Worm (Caenorhabditis elegans): ENCODE data around the gene lys-3.

Gene lys-3

ce11 chrV:10244018-10244720, 39.2 kb downstream of the lys-3 start:
- no peak for TF ChIP-seq mxl-2 (GFP tag; conservative IDR thresholded peaks at IDR 0.05)
- TF ChIP-seq pqm-1 (tag; optimal IDR thresholded peaks at IDR 0.05): peak; percentile 50
- TF ChIP-seq cey-2 (tag; optimal IDR thresholded peaks at IDR 0.05; ENCODE audit: borderline replicate concordance, insufficient read depth): no peak
- TF ChIP-seq Y5F2A.4 (GFP tag; optimal IDR thresholded peaks at IDR 0.05): no peak
- TF ChIP-seq set-16 (GFP tag; IDR thresholded peaks at IDR 0.05): no peak
- peak; percentile 57 for TF ChIP-seq dve-1 (tag; optimal IDR thresholded peaks at IDR 0.05; ENCODE audit: insufficient read depth)
- TF ChIP-seq hlh-30 (tag; optimal IDR thresholded peaks at IDR 0.05; ENCODE audit: insufficient read depth): peak; percentile 20
- TF ChIP-seq php-3 (GFP tag; IDR thresholded peaks at IDR 0.05): peak; percentile 86
- TF ChIP-seq nhr-28 (tag; optimal IDR thresholded peaks at IDR 0.05): peak; percentile 67
- peak; percentile 34 for TF ChIP-seq hlh-11 (tag; optimal IDR thresholded peaks at IDR 0.05)
- no peak for TF ChIP-seq sdz-12 (GFP tag; optimal IDR thresholded peaks at IDR 0.05)
- no peak for TF ChIP-seq dpl-1 (GFP tag; optimal IDR thresholded peaks at IDR 0.05)
- TF ChIP-seq daf-16 (GFP tag; optimal IDR thresholded peaks at IDR 0.05): no peak
- peak; percentile 73 for TF ChIP-seq daf-16 (tag; optimal IDR thresholded peaks at IDR 0.05)
- peak in 1 of 2 experiments; percentile 5 for TF ChIP-seq mdl-1 (tag; optimal IDR thresholded peaks at IDR 0.05)
- TF ChIP-seq dmd-6 (GFP tag; IDR thresholded peaks at IDR 0.05): peak; percentile 18; the same call in 1 of the 2 replicates
- TF ChIP-seq lim-7 (GFP tag; IDR thresholded peaks at IDR 0.05): no peak

- TF ChIP-seq aly-2 (tag; optimal IDR thresholded peaks at IDR 0.05): no peak
- peak in 1 of 2 experiments; percentile 24 for TF ChIP-seq unc-62 (GFP tag; optimal IDR thresholded peaks at IDR 0.05 in 1 of 2)
- TF ChIP-seq unc-62 (tag; optimal IDR thresholded peaks at IDR 0.05): no peak
Measured at ce11 chrV:10243105-10243504, 40.2 kb downstream of the lys-3 start, which contains the start of gene C12D8.9. TSS of gene C12D8.9 (minus strand) at chrV:10243205.

- no peak for TF ChIP-seq ceh-62 (tag; optimal IDR thresholded peaks at IDR 0.05)
- TF ChIP-seq zip-11 (GFP tag; IDR thresholded peaks at IDR 0.05): no peak
- peak; percentile 2 for TF ChIP-seq aha-1 (tag)
Measured at ce11 chrV:10241121-10241803, 42.1 kb downstream of the lys-3 start, which contains the start of the genes C12D8.21 and col-148. TSS of gene C12D8.21 (minus strand) at chrV:10241188. TSS of gene col-148 (plus strand) at chrV:10241753.

ce11 chrV:10239861-10240260, 43.5 kb downstream of the lys-3 start, which contains the start of gene fipr-8:
TSS of gene fipr-8 (minus strand) at chrV:10239961.
- TF ChIP-seq ZK546.5 (tag; optimal IDR thresholded peaks at IDR 0.05) (no peak), Y75B8A.6 (GFP tag; IDR thresholded peaks at IDR 0.05) (no peak), hif-1 (tag; optimal IDR thresholded peaks at IDR 0.05) (no peak), lin-13 (GFP tag; optimal IDR thresholded peaks at IDR 0.05) (no peak), egl-43 (GFP tag; IDR thresholded peaks at IDR 0.05) (no peak), Y105C5A.15 (GFP tag; IDR thresholded peaks at IDR 0.05) (no peak), ceh-62 (tag; optimal IDR thresholded peaks at IDR 0.05) (no peak), mdt-29 (GFP tag; IDR thresholded peaks at IDR 0.05) (no peak), daf-8 (GFP tag; IDR thresholded peaks at IDR 0.05) (no peak), aha-1 (tag) (no peak), ctbp-1 (GFP tag; IDR thresholded peaks at IDR 0.05) (no peak), dve-1 (tag; optimal IDR thresholded peaks at IDR 0.05; ENCODE audit: insufficient read depth) (no peak), fos-1 (tag; optimal IDR thresholded peaks at IDR 0.05) (no peak), dmd-6 (GFP tag; IDR thresholded peaks at IDR 0.05) (no peak), dmd-8 (GFP tag; IDR thresholded peaks at IDR 0.05) (no peak), hlh-11 (tag; optimal IDR thresholded peaks at IDR 0.05) (no peak), daf-16 (GFP tag; optimal IDR thresholded peaks at IDR 0.05) (no peak), daf-16 (tag; optimal IDR thresholded peaks at IDR 0.05) (no peak)

Measured in whole organism, L4 larva.